Worm (Caenorhabditis elegans) whole organism, early embryonic: ENCODE data around the gene bath-38.

Experiments used
- F13C5.2 ChIP-seq: sonication (generic microtip); optimal IDR thresholded peaks from 2 replicates; lab custom pipeline; 2017; ENCODE audit warnings: mild to moderate bottlenecking, missing genetic modification characterization, inconsistent platforms, missing compliant biosample characterization
- aly-1 ChIP-seq: sonication (generic microtip); optimal IDR thresholded peaks from 2 replicates; lab custom pipeline; 2016; ENCODE audit warnings: missing genetic modification characterization, missing compliant biosample characterization
- ama-1 ChIP-seq: fragments of 150-350 bp; optimal IDR thresholded peaks from 2 replicates; lab custom pipeline; 2014
- ceh-13 ChIP-seq: fragments of 200-800 bp; sonication (Bioruptor generic); optimal IDR thresholded peaks from 2 replicates; lab custom pipeline; 2018; ENCODE audit warnings: mild to moderate bottlenecking, missing genetic modification characterization, missing compliant biosample characterization
- ceh-36 ChIP-seq: sonication (generic microtip); optimal IDR thresholded peaks from 2 replicates; lab custom pipeline; 2016; ENCODE audit warnings: missing genetic modification characterization, inconsistent platforms, missing compliant biosample characterization
- flt-1 ChIP-seq: fragments of 200-800 bp; sonication (Bioruptor generic); IDR thresholded peaks from 2 replicates; pipeline ENCODE4 v1.3.6; 2022; ENCODE audit warnings: missing genetic modification characterization, missing compliant biosample characterization
- hmbx-1 ChIP-seq: sonication (generic microtip); optimal IDR thresholded peaks from 2 replicates; lab custom pipeline; 2016; ENCODE audit warnings: mild to moderate bottlenecking, missing genetic modification characterization, missing compliant biosample characterization
- hmg-4 ChIP-seq: fragments of 200-800 bp; sonication (Bioruptor generic); optimal IDR thresholded peaks from 2 replicates; lab custom pipeline; 2018; ENCODE audit warnings: mild to moderate bottlenecking, missing genetic modification characterization, missing compliant biosample characterization
- hnd-1 ChIP-seq: sonication (generic microtip); optimal IDR thresholded peaks from 2 replicates; lab custom pipeline; 2016; ENCODE audit warnings: missing genetic modification characterization, missing compliant biosample characterization
- scrt-1 ChIP-seq: fragments of 200-800 bp; sonication (Bioruptor generic); IDR thresholded peaks from 2 replicates; pipeline ENCODE4 v1.3.6; 2022; ENCODE audit warnings: missing genetic modification characterization, missing compliant biosample characterization
- sea-1 ChIP-seq: fragments of 200-800 bp; sonication (Bioruptor generic); conservative IDR thresholded peaks from 2 replicates; pipeline ENCODE4 v1.3.6; 2022; ENCODE audit warnings: missing genetic modification characterization, missing compliant biosample characterization
- tbx-11 ChIP-seq: fragments of 200-800 bp; sonication (Bioruptor generic); IDR thresholded peaks from 2 replicates; pipeline ENCODE4 v1.3.6; 2022; ENCODE audit warnings: missing genetic modification characterization, missing compliant biosample characterization
- tbx-37 ChIP-seq: fragments of 200-800 bp; sonication (Bioruptor generic); conservative IDR thresholded peaks from 2 replicates; pipeline ENCODE4 v1.3.6; 2022; ENCODE audit warnings: missing genetic modification reagents, missing genetic modification characterization, missing compliant biosample characterization
- tra-4 ChIP-seq: sonication (generic microtip); optimal IDR thresholded peaks from 2 replicates; lab custom pipeline; 2017; ENCODE audit warnings: missing genetic modification characterization, missing compliant biosample characterization

DNA sequence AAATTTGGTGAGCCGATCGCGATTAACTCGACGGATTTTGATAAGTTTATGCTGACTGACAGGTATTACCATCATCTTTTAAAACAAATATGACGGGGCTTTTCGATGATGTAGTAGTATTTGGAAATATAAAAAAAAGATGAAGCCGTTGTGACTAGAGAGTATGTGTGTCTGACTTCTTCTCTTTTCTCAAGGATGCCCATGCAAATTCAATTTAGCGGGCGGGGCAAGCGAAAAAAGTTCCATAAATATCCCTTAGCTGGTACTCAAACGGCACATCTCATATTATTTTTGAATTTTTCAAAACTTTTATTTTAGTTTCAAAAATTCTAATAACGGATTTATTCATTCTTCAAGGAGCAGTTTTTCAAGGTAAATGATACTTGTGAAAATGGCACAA lies 15.4 kb upstream of the bath-38 start, which contains the start of gene stg-1:
- TF ChIP-seq sea-1 (GFP tag; lab: Robert Waterston, UW) (no peak), ama-1 (lab: Kevin White, UChicago) (no peak), aly-1 (tag; lab: Kevin White, UChicago) (no peak), tra-4 (tag; lab: Kevin White, UChicago) (no peak), flt-1 (no peak), tbx-37 (no peak), F13C5.2 (tag; lab: Kevin White, UChicago) (no peak), ceh-13 (GFP tag; lab: Kevin White, UChicago) (no peak), scrt-1 (GFP tag; lab: Robert Waterston, UW) (no peak), hnd-1 (tag; lab: Kevin White, UChicago) (no peak), ceh-36 (no peak), hmbx-1 (tag; lab: Kevin White, UChicago) (no peak), tbx-11 (no peak), hmg-4 (GFP tag; lab: Kevin White, UChicago) (no peak)
